Fruit fly (Drosophila melanogaster) whole organism, embryonic: ENCODE data around the gene Scr.

Experiments
- CG10147 ChIP-seq: fragments of 200-800 bp; sonication (Bioruptor generic); optimal IDR thresholded peaks from 2 replicates; lab custom pipeline; 2019; ENCODE audit warnings: missing biosample characterization, mild to moderate bottlenecking, missing genetic modification characterization, moderate library complexity
- CG10321 ChIP-seq: fragments of 200-800 bp; sonication (Bioruptor generic); IDR thresholded peaks from 2 replicates; pipeline ENCODE4 v1.3.6; 2022; ENCODE audit warnings: missing biosample characterization, missing genetic modification characterization
- CG10366 ChIP-seq: fragments of 200-800 bp; sonication (Bioruptor generic); IDR thresholded peaks from 2 replicates; pipeline ENCODE4 v1.3.6; 2022; ENCODE audit warnings: missing biosample characterization, missing genetic modification characterization
- CG11093 ChIP-seq: fragments of 200-800 bp; sonication (Bioruptor generic); IDR thresholded peaks from 3 replicates; pipeline ENCODE4 v1.3.6; 2022; ENCODE audit warnings: missing biosample characterization, missing genetic modification characterization
- CG11398 ChIP-seq: fragments of 200-800 bp; sonication (Bioruptor generic); optimal IDR thresholded peaks from 2 replicates; lab custom pipeline; 2016; ENCODE audit warnings: missing biosample characterization, missing genetic modification characterization
- CG11696 ChIP-seq: fragments of 200-800 bp; sonication (Bioruptor generic); IDR thresholded peaks from 2 replicates; pipeline ENCODE4 v1.3.6; 2022; ENCODE audit warnings: missing biosample characterization, missing genetic modification characterization
- CG12659 ChIP-seq: fragments of 200-800 bp; sonication (Bioruptor generic); optimal IDR thresholded peaks from 3 replicates; lab custom pipeline; 2017; ENCODE audit warnings: mild to moderate bottlenecking, missing biosample characterization, missing genetic modification reagents, missing genetic modification characterization
- CG13123 ChIP-seq: fragments of 200-800 bp; sonication (Bioruptor generic); optimal IDR thresholded peaks from 2 replicates; lab custom pipeline; 2016; ENCODE audit warnings: missing biosample characterization, missing genetic modification characterization
- CG13296 ChIP-seq: fragments of 200-800 bp; sonication (Bioruptor generic); optimal IDR thresholded peaks from 3 replicates; lab custom pipeline; 2018; ENCODE audit warnings: missing biosample characterization, mild to moderate bottlenecking, missing genetic modification characterization
- CG13424 ChIP-seq: fragments of 200-800 bp; sonication (Bioruptor generic); optimal IDR thresholded peaks from 2 replicates; lab custom pipeline; 2019; ENCODE audit warnings: missing biosample characterization, mild to moderate bottlenecking, missing genetic modification characterization, moderate library complexity
- CG15514 ChIP-seq: fragments of 200-800 bp; sonication (Bioruptor generic); optimal IDR thresholded peaks from 3 replicates; lab custom pipeline; 2017; ENCODE audit warnings: missing biosample characterization, missing genetic modification characterization, mild to moderate bottlenecking, moderate library complexity, missing genetic modification reagents
- CG15696 ChIP-seq: fragments of 200-800 bp; sonication (Bioruptor generic); optimal IDR thresholded peaks from 2 replicates; lab custom pipeline; 2019; ENCODE audit warnings: missing biosample characterization, mild to moderate bottlenecking, missing genetic modification characterization, moderate library complexity
- CG17568 ChIP-seq: fragments of 200-800 bp; sonication (Bioruptor generic); optimal IDR thresholded peaks from 2 replicates; lab custom pipeline; 2018; ENCODE audit warnings: missing biosample characterization, mild to moderate bottlenecking, missing genetic modification characterization, moderate library complexity
- CG17612 ChIP-seq: fragments of 200-800 bp; sonication (Bioruptor generic); IDR thresholded peaks from 2 replicates; pipeline ENCODE4 v1.3.6; 2022; ENCODE audit warnings: missing biosample characterization, missing genetic modification characterization
- CG17802 ChIP-seq: fragments of 200-800 bp; sonication (Bioruptor generic); optimal IDR thresholded peaks from 2 replicates; lab custom pipeline; 2018; ENCODE audit warnings: missing biosample characterization, mild to moderate bottlenecking, missing genetic modification characterization, moderate library complexity
- CG17829 ChIP-seq: fragments of 200-800 bp; optimal IDR thresholded peaks from 2 replicates; lab custom pipeline; 2019; ENCODE audit warnings: missing biosample characterization, mild to moderate bottlenecking, missing genetic modification characterization, moderate library complexity
- CG1792 ChIP-seq: fragments of 200-800 bp; sonication (Bioruptor generic); optimal IDR thresholded peaks from 2 replicates; lab custom pipeline; 2016; ENCODE audit warnings: missing biosample characterization, missing genetic modification characterization
- CG1832 ChIP-seq: fragments of 200-800 bp; sonication (Bioruptor generic); optimal IDR thresholded peaks from 2 replicates; lab custom pipeline; 2017; ENCODE audit warnings: missing biosample characterization, mild to moderate bottlenecking, missing genetic modification characterization, inconsistent platforms
- CG2678 ChIP-seq: fragments of 200-800 bp; sonication (Bioruptor generic); optimal IDR thresholded peaks from 3 replicates; lab custom pipeline; 2019; ENCODE audit warnings: missing biosample characterization, mild to moderate bottlenecking, missing genetic modification characterization, moderate library complexity
- CG34422 ChIP-seq: fragments of 200-800 bp; sonication (Bioruptor generic); IDR thresholded peaks from 3 replicates; pipeline ENCODE4 v1.3.6; 2022; ENCODE audit warnings: missing biosample characterization, missing genetic modification characterization
- CG3838 ChIP-seq: fragments of 200-800 bp; sonication (Bioruptor generic); optimal IDR thresholded peaks from 3 replicates; lab custom pipeline; 2016; ENCODE audit warnings: missing biosample characterization, missing genetic modification characterization
- CG6791 ChIP-seq: fragments of 200-800 bp; sonication (Bioruptor generic); IDR thresholded peaks from 3 replicates; pipeline ENCODE4 v1.3.6; 2022; ENCODE audit warnings: missing biosample characterization, missing genetic modification characterization; ENCODE audit not compliant: partially characterized antibody
- CG8290 ChIP-seq, 3 experiments: fragments of 200-800 bp; sonication (Bioruptor generic); optimal IDR thresholded peaks; 2 replicates each; lab custom pipeline; 2016 to 2019; ENCODE audit warnings: missing biosample characterization in 3 of 3, missing genetic modification characterization in 3 of 3, mild to moderate bottlenecking in 2 of 3, moderate library complexity in 1 of 3
- CG9817 ChIP-seq: fragments of 200-800 bp; sonication (Bioruptor generic); optimal IDR thresholded peaks from 2 replicates; lab custom pipeline; 2018; ENCODE audit warnings: missing biosample characterization, mild to moderate bottlenecking, missing genetic modification characterization, moderate library complexity
- CG9876 ChIP-seq: fragments of 200-800 bp; sonication (Bioruptor generic); optimal IDR thresholded peaks from 2 replicates; lab custom pipeline; 2016; ENCODE audit warnings: missing biosample characterization, missing genetic modification characterization
- Dip3 ChIP-seq: fragments of 200-800 bp; sonication (Bioruptor generic); optimal IDR thresholded peaks from 3 replicates; lab custom pipeline; 2016; ENCODE audit warnings: missing biosample characterization, missing genetic modification characterization
- Doc3 ChIP-seq: fragments of 200-800 bp; sonication (Bioruptor generic); IDR thresholded peaks from 3 replicates; pipeline ENCODE4 v1.3.6; 2022; ENCODE audit warnings: missing biosample characterization, missing genetic modification characterization; ENCODE audit not compliant: partially characterized antibody
- Gug ChIP-seq: fragments of 200-800 bp; sonication (Bioruptor generic); IDR thresholded peaks from 4 replicates; pipeline ENCODE4 v1.3.6; 2022; ENCODE audit warnings: missing biosample characterization, missing genetic modification characterization
- Hr39 ChIP-seq: fragments of >200 bp; optimal IDR thresholded peaks from 2 replicates; lab custom pipeline; 2017
- Jarid2 ChIP-seq: fragments of 200-800 bp; sonication (Bioruptor generic); optimal IDR thresholded peaks from 3 replicates; lab custom pipeline; 2017; ENCODE audit warnings: mild to moderate bottlenecking, missing biosample characterization, missing genetic modification reagents, missing genetic modification characterization
- Lhr ChIP-seq: fragments of 200-800 bp; sonication (Bioruptor generic); optimal IDR thresholded peaks from 3 replicates; lab custom pipeline; 2017; ENCODE audit warnings: mild to moderate bottlenecking, missing biosample characterization, missing genetic modification reagents, missing genetic modification characterization
- ac ChIP-seq: fragments of 200-800 bp; sonication (Bioruptor generic); optimal IDR thresholded peaks from 3 replicates; lab custom pipeline; 2017; ENCODE audit warnings: missing biosample characterization, mild to moderate bottlenecking, missing genetic modification characterization
- amos ChIP-seq: fragments of 200-800 bp; sonication (Bioruptor generic); IDR thresholded peaks from 2 replicates; pipeline ENCODE4 v1.3.6; 2022; ENCODE audit warnings: missing biosample characterization, missing genetic modification characterization; ENCODE audit not compliant: partially characterized antibody
- aop ChIP-seq: fragments of 200-800 bp; sonication (Bioruptor generic); IDR thresholded peaks from 2 replicates; pipeline ENCODE4 v1.3.6; 2022; ENCODE audit warnings: missing biosample characterization, missing genetic modification characterization
- cg ChIP-seq: fragments of 200-800 bp; sonication (Bioruptor generic); optimal IDR thresholded peaks from 3 replicates; lab custom pipeline; 2019; ENCODE audit warnings: missing biosample characterization, mild to moderate bottlenecking, missing genetic modification characterization, moderate library complexity
- gfzf ChIP-seq: fragments of 200-800 bp; sonication (Bioruptor generic); optimal IDR thresholded peaks from 2 replicates; lab custom pipeline; 2016; ENCODE audit warnings: missing biosample characterization, mild to moderate bottlenecking, missing genetic modification characterization, moderate library complexity
- grau ChIP-seq: fragments of 200-800 bp; optimal IDR thresholded peaks from 3 replicates; lab custom pipeline; 2019; ENCODE audit warnings: missing biosample characterization, mild to moderate bottlenecking, missing genetic modification characterization, moderate library complexity
- inv ChIP-seq: fragments of 200-800 bp; sonication (Bioruptor generic); IDR thresholded peaks from 2 replicates; pipeline ENCODE4 v1.3.6; 2022; ENCODE audit warnings: missing biosample characterization, missing genetic modification characterization; ENCODE audit not compliant: partially characterized antibody
- klu ChIP-seq: fragments of 200-800 bp; sonication (Bioruptor generic); IDR thresholded peaks from 2 replicates; pipeline ENCODE4 v1.3.6; 2022; ENCODE audit warnings: missing biosample characterization, missing genetic modification characterization
- lola ChIP-seq, 3 experiments: fragments of >200 bp in 2 of 3; fragments of 200-800 bp in 1 of 3; sonication (Bioruptor generic) in 1 of 3; optimal IDR thresholded peaks; 2 replicates each; lab custom pipeline; 2017 to 2019; ENCODE audit warnings: missing biosample characterization in 3 of 3, missing genetic modification characterization in 3 of 3, mild to moderate bottlenecking in 1 of 3, moderate library complexity in 1 of 3
- oc ChIP-seq: fragments of 200-800 bp; sonication (Bioruptor generic); optimal IDR thresholded peaks from 2 replicates; lab custom pipeline; 2018; ENCODE audit warnings: missing biosample characterization, mild to moderate bottlenecking, missing genetic modification characterization, moderate library complexity
- otp ChIP-seq: fragments of 200-800 bp; sonication (Bioruptor generic); IDR thresholded peaks from 3 replicates; pipeline ENCODE4, ENCODE4 v1.3.6; 2022; ENCODE audit warnings: missing biosample characterization, missing genetic modification characterization
- p53 ChIP-seq: fragments of 200-800 bp; sonication (Bioruptor generic); optimal IDR thresholded peaks from 2 replicates; lab custom pipeline; 2016; ENCODE audit warnings: missing biosample characterization, missing genetic modification characterization
- pros ChIP-seq: fragments of 200-800 bp; sonication (Bioruptor generic); optimal IDR thresholded peaks from 3 replicates; lab custom pipeline; 2019; ENCODE audit warnings: missing biosample characterization, mild to moderate bottlenecking, missing genetic modification characterization, moderate library complexity
- scrt ChIP-seq: fragments of 200-800 bp; sonication (Bioruptor generic); optimal IDR thresholded peaks from 2 replicates; lab custom pipeline; 2018; ENCODE audit warnings: missing biosample characterization, mild to moderate bottlenecking, missing genetic modification characterization, moderate library complexity
- sna ChIP-seq: fragments of 200-800 bp; sonication (Bioruptor generic); IDR thresholded peaks from 2 replicates; pipeline ENCODE4 v1.3.6; 2022; ENCODE audit warnings: missing biosample characterization, missing genetic modification characterization; ENCODE audit not compliant: partially characterized antibody
- trem ChIP-seq: fragments of 200-800 bp; optimal IDR thresholded peaks from 3 replicates; lab custom pipeline; 2019; ENCODE audit warnings: missing biosample characterization, mild to moderate bottlenecking, missing genetic modification characterization, moderate library complexity
- trh ChIP-seq: fragments of 200-800 bp; sonication (Bioruptor generic); optimal IDR thresholded peaks from 2 replicates; lab custom pipeline; 2016; ENCODE audit warnings: missing biosample characterization, missing genetic modification characterization
- unpg ChIP-seq: fragments of 200-800 bp; sonication (Bioruptor generic); optimal IDR thresholded peaks from 3 replicates; lab custom pipeline; 2018; ENCODE audit warnings: missing biosample characterization, mild to moderate bottlenecking, missing genetic modification characterization, moderate library complexity
- yki ChIP-seq: fragments of >200 bp; optimal IDR thresholded peaks from 3 replicates; lab custom pipeline; 2018

The Scr gene

DNA sequence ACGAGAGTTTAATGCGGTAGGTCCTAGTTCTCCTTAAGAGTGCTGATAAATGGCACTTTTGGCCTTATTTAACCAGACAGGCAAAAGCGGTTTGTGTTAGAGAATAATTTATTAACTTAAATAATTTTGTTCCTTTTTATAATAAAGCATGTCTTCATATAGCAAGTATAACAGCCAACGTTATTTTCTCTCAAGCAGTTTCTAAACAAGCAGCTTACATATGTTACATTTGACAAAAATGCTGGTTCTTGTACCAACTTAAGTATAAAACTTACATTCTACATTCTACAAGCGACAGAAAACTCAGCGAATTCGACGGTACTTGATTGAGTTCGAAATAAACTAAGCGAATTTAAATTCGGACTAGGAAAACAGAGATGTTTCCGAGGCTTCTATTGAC is 69.8 kb downstream of the Scr start (continued):
- TF ChIP-seq CG11093 (GFP tag; lab: Robert Waterston, UW) (no peak), ac (GFP tag; lab: Kevin White, UChicago) (no peak), CG8290 (GFP tag; optimal IDR thresholded peaks at IDR 0.05; lab: Kevin White, UChicago) (peak; percentile 33), CG8290 (tag; optimal IDR thresholded peaks at IDR 0.05; lab: Kevin White, UChicago) (no peak), inv (GFP tag; lab: Robert Waterston, UW) (no peak), CG17612 (GFP tag; lab: Robert Waterston, UW) (no peak), Dip3 (no peak), p53 (GFP tag; lab: Kevin White, UChicago) (no peak), CG9876 (no peak), CG1832 (no peak), sna (GFP tag; lab: Robert Waterston, UW) (no peak), CG11696 (GFP tag; lab: Robert Waterston, UW) (no peak), oc (tag; lab: Kevin White, UChicago) (no peak), Lhr (GFP tag; lab: Kevin White, UChicago) (peak; percentile 67), trem (no peak), CG10366 (no peak), CG10321 (GFP tag; lab: Robert Waterston, UW) (no peak), gfzf (GFP tag; lab: Kevin White, UChicago) (no peak), aop (GFP tag; lab: Robert Waterston, UW) (no peak), CG9817 (tag; lab: Kevin White, UChicago) (no peak), CG3838 (GFP tag; lab: Kevin White, UChicago) (no peak), cg (no peak), CG13424 (tag; lab: Kevin White, UChicago) (no peak), CG15514 (GFP tag; lab: Kevin White, UChicago) (no peak), CG13123 (GFP tag; lab: Kevin White, UChicago) (no peak), CG11398 (GFP tag; lab: Kevin White, UChicago) (no peak), CG6791 (GFP tag; lab: Robert Waterston, UW) (peak; percentile 48; the same call in 1 of the 3 replicates), Hr39 (lab: Kevin White, UChicago) (no peak), Gug (GFP tag; lab: Robert Waterston, UW) (no peak), CG10147 (GFP tag; lab: Kevin White, UChicago) (no peak), CG34422 (GFP tag; lab: Robert Waterston, UW) (no peak), klu (GFP tag; lab: Robert Waterston, UW) (no peak), trh (GFP tag; lab: Kevin White, UChicago) (no peak), otp (GFP tag; lab: Robert Waterston, UW) (no peak), CG1792 (GFP tag; lab: Kevin White, UChicago) (no peak), CG17568 (GFP tag; lab: Kevin White, UChicago) (no peak), CG13296 (GFP tag; lab: Kevin White, UChicago) (no peak), pros (GFP tag; lab: Kevin White, UChicago) (no peak), yki (lab: Kevin White, UChicago) (peak; percentile 30), unpg (no peak), Doc3 (GFP tag; lab: Robert Waterston, UW) (no peak), CG17802 (tag; lab: Kevin White, UChicago) (no peak), lola (GFP tag; optimal IDR thresholded peaks at IDR 0.05; lab: Kevin White, UChicago) (peak in 1 of 3 experiments; percentile 6), CG2678 (tag; lab: Kevin White, UChicago) (no peak), CG17829 (peak; percentile 27), scrt (GFP tag; lab: Kevin White, UChicago) (no peak), CG12659 (GFP tag; lab: Kevin White, UChicago) (no peak), CG15696 (tag; lab: Kevin White, UChicago) (peak; percentile 4), amos (GFP tag; lab: Robert Waterston, UW) (peak; percentile 67; the same call in 1 of the 2 replicates), grau (no peak), Jarid2 (GFP tag; lab: Kevin White, UChicago) (peak; percentile 32)
